Fruit fly (Drosophila melanogaster) Kc167 (cell line): ENCODE measurements around the gene Trmt61.
A peak's percentile ranks its signal among the peaks of the same experiment; 100 is the strongest.

Experiments
- Myc ChIP-seq: fragments of >200 bp; optimal IDR thresholded peaks from 2 replicates; lab custom pipeline; 2017; ENCODE audit warnings: missing external identifiers
- Sin3A ChIP-seq: fragments of >200 bp; optimal IDR thresholded peaks from 2 replicates; lab custom pipeline; 2018; ENCODE audit warnings: missing external identifiers
- h ChIP-seq: fragments of >200 bp; optimal IDR thresholded peaks from 3 replicates; lab custom pipeline; 2018; ENCODE audit warnings: missing external identifiers
- insv ChIP-seq: fragments of >200 bp; optimal IDR thresholded peaks from 3 replicates; lab custom pipeline; 2018; ENCODE audit warnings: missing external identifiers
- psq ChIP-seq: fragments of >200 bp; optimal IDR thresholded peaks from 2 replicates; lab custom pipeline; 2017; ENCODE audit warnings: missing external identifiers
- ttk ChIP-seq: sonication (Bioruptor generic); optimal IDR thresholded peaks from 2 replicates; lab custom pipeline; 2017; ENCODE audit warnings: missing external identifiers

Trmt61 gene

dm6 chr3R:26020244-26021171, 38.8 kb upstream of the Trmt61 start:
- TF ChIP-seq Sin3A (no peak), Myc (no peak), h (lab: Kevin White, UChicago) (peak; percentile 43), insv (lab: Kevin White, UChicago) (no peak), psq (lab: Kevin White, UChicago) (no peak), ttk (lab: Kevin White, UChicago) (no peak)

dm6 chr3R:26021195-26021914, 37.9 kb upstream of the Trmt61 start:
- no peak for TF ChIP-seq insv (lab: Kevin White, UChicago)
- no peak for TF ChIP-seq ttk (lab: Kevin White, UChicago)
- no peak for TF ChIP-seq h (lab: Kevin White, UChicago)
- no peak for TF ChIP-seq Myc
- TF ChIP-seq Sin3A: no peak
- TF ChIP-seq psq (lab: Kevin White, UChicago): no peak

dm6 chr3R:26023252-26023651, 36.0 kb upstream of the Trmt61 start:
- TF ChIP-seq Myc (no peak), psq (lab: Kevin White, UChicago) (no peak), insv (lab: Kevin White, UChicago) (no peak), h (lab: Kevin White, UChicago) (no peak), Sin3A (no peak), ttk (lab: Kevin White, UChicago) (no peak)

dm6 chr3R:26024596-26025213, 34.6 kb upstream of the Trmt61 start:
- no peak for TF ChIP-seq psq (lab: Kevin White, UChicago)
- TF ChIP-seq insv (lab: Kevin White, UChicago): no peak
- no peak for TF ChIP-seq h (lab: Kevin White, UChicago)
- no peak for TF ChIP-seq Myc
- no peak for TF ChIP-seq ttk (lab: Kevin White, UChicago)
- no peak for TF ChIP-seq Sin3A

- no peak for TF ChIP-seq ttk (lab: Kevin White, UChicago)
Measured at dm6 chr3R:26026631-26027274, 32.5 kb upstream of the Trmt61 start.

dm6 chr3R:26027903-26028302, 31.4 kb upstream of the Trmt61 start:
- no peak for TF ChIP-seq psq (lab: Kevin White, UChicago)
- no peak for TF ChIP-seq insv (lab: Kevin White, UChicago)
- TF ChIP-seq Myc: no peak
- no peak for TF ChIP-seq h (lab: Kevin White, UChicago)
- no peak for TF ChIP-seq ttk (lab: Kevin White, UChicago)
- TF ChIP-seq Sin3A: no peak

dm6 chr3R:26030562-26030961, 28.7 kb upstream of the Trmt61 start:
- no peak for TF ChIP-seq Sin3A
- no peak for TF ChIP-seq h (lab: Kevin White, UChicago)
- no peak for TF ChIP-seq insv (lab: Kevin White, UChicago)
- TF ChIP-seq Myc: no peak
- TF ChIP-seq ttk (lab: Kevin White, UChicago): no peak
- TF ChIP-seq psq (lab: Kevin White, UChicago): no peak

- no peak for TF ChIP-seq h (lab: Kevin White, UChicago)
- no peak for TF ChIP-seq insv (lab: Kevin White, UChicago)
Measured at dm6 chr3R:26031968-26032610, 27.2 kb upstream of the Trmt61 start.

- TF ChIP-seq Myc (no peak), insv (lab: Kevin White, UChicago) (no peak), psq (lab: Kevin White, UChicago) (no peak), Sin3A (no peak), h (lab: Kevin White, UChicago) (no peak), ttk (lab: Kevin White, UChicago) (no peak)
Measured at dm6 chr3R:26032611-26033001, 26.7 kb upstream of the Trmt61 start.

dm6 chr3R:26034643-26035368, 24.5 kb upstream of the Trmt61 start:
- no peak for TF ChIP-seq h (lab: Kevin White, UChicago)
- TF ChIP-seq psq (lab: Kevin White, UChicago): no peak
- TF ChIP-seq Sin3A: no peak
- no peak for TF ChIP-seq ttk (lab: Kevin White, UChicago)
- TF ChIP-seq insv (lab: Kevin White, UChicago): no peak
- TF ChIP-seq Myc: no peak

dm6 chr3R:26035369-26035656, 24.0 kb upstream of the Trmt61 start:
- TF ChIP-seq ttk (lab: Kevin White, UChicago): no peak
- TF ChIP-seq psq (lab: Kevin White, UChicago): no peak
- TF ChIP-seq insv (lab: Kevin White, UChicago): no peak
- TF ChIP-seq Myc: no peak
- no peak for TF ChIP-seq Sin3A
- TF ChIP-seq h (lab: Kevin White, UChicago): no peak
